Worm (Caenorhabditis elegans) whole organism, L3 larva: Measurements from ENCODE around the gene cyp-14A4.

Source experiments
- R02D3.7 ChIP-seq: fragments of 150-350 bp; optimal IDR thresholded peaks from 2 replicates; lab custom pipeline; 2014; ENCODE audit warnings: missing biosample characterization, missing genetic modification characterization
- ZK546.5 ChIP-seq: sonication (generic microtip); optimal IDR thresholded peaks from 2 replicates; lab custom pipeline; 2017; ENCODE audit warnings: missing biosample characterization, missing genetic modification characterization
- aly-2 ChIP-seq: fragments of 150-350 bp; optimal IDR thresholded peaks from 2 replicates; lab custom pipeline; 2014; ENCODE audit warnings: missing biosample characterization, missing genetic modification characterization
- ama-1 ChIP-seq: fragments of 150-350 bp; optimal IDR thresholded peaks from 2 replicates; lab custom pipeline; 2018
- ceh-16 ChIP-seq: sonication (generic microtip); optimal IDR thresholded peaks from 2 replicates; lab custom pipeline; 2017; ENCODE audit warnings: missing biosample characterization, missing genetic modification characterization
- ceh-28 ChIP-seq: fragments of 150-350 bp; optimal IDR thresholded peaks from 2 replicates; lab custom pipeline; 2014; ENCODE audit warnings: missing biosample characterization, missing genetic modification reagents, missing genetic modification characterization
- ceh-82 ChIP-seq: fragments of 150-350 bp; optimal IDR thresholded peaks from 2 replicates; lab custom pipeline; 2014; ENCODE audit warnings: missing biosample characterization, missing genetic modification characterization
- ceh-9 ChIP-seq: sonication (generic microtip); optimal IDR thresholded peaks from 2 replicates; lab custom pipeline; 2018; ENCODE audit warnings: missing biosample characterization, missing genetic modification characterization
- daf-12 ChIP-seq: fragments of 150-350 bp; optimal IDR thresholded peaks from 2 replicates; lab custom pipeline; 2014; ENCODE audit warnings: missing biosample characterization, missing genetic modification reagents, missing genetic modification characterization
- egl-27 ChIP-seq: sonication (generic microtip); optimal IDR thresholded peaks from 4 replicates; lab custom pipeline; 2017; ENCODE audit warnings: missing biosample characterization, missing genetic modification reagents, missing genetic modification characterization
- egl-5 ChIP-seq: fragments of 150-350 bp; optimal IDR thresholded peaks from 2 replicates; lab custom pipeline; 2017; ENCODE audit warnings: missing biosample characterization, missing genetic modification reagents, missing genetic modification characterization, inconsistent platforms
- elt-1 ChIP-seq: fragments of 150-350 bp; optimal IDR thresholded peaks from 2 replicates; lab custom pipeline; 2014; ENCODE audit warnings: missing biosample characterization, missing genetic modification characterization
- elt-2 ChIP-seq: sonication (generic microtip); optimal IDR thresholded peaks from 2 replicates; lab custom pipeline; 2016; ENCODE audit warnings: missing genetic modification reagents, mild to moderate bottlenecking, missing genetic modification characterization, missing compliant biosample characterization
- elt-3 ChIP-seq, 3 experiments: fragments of 150-350 bp in 1 of 3; sonication (generic microtip) in 2 of 3; optimal IDR thresholded peaks; 2 replicates in 2 of 3; 4 replicates in 1 of 3; lab custom pipeline; 2014 to 2017; ENCODE audit warnings: missing biosample characterization in 3 of 3, missing genetic modification characterization in 3 of 3
- eor-1 ChIP-seq, 2 experiments: fragments of 150-350 bp; optimal IDR thresholded peaks; 2 replicates each; lab custom pipeline; 2014 to 2018; ENCODE audit warnings: missing biosample characterization in 2 of 2, missing genetic modification characterization in 2 of 2
- fkh-10 ChIP-seq: sonication (generic microtip); optimal IDR thresholded peaks from 2 replicates; lab custom pipeline; 2017; ENCODE audit warnings: missing biosample characterization, missing genetic modification reagents, missing genetic modification characterization
- fkh-2 ChIP-seq: fragments of 150-350 bp; optimal IDR thresholded peaks from 2 replicates; lab custom pipeline; 2014; ENCODE audit warnings: missing biosample characterization, missing genetic modification reagents, missing genetic modification characterization
- fos-1 ChIP-seq: fragments of 150-350 bp; optimal IDR thresholded peaks from 2 replicates; lab custom pipeline; 2014; ENCODE audit warnings: missing biosample characterization, missing genetic modification characterization
- hmg-11 ChIP-seq: sonication (generic microtip); optimal IDR thresholded peaks from 2 replicates; lab custom pipeline; 2016; ENCODE audit warnings: missing genetic modification characterization, missing compliant biosample characterization
- jun-1 ChIP-seq: fragments of 150-350 bp; optimal IDR thresholded peaks from 2 replicates; lab custom pipeline; 2014; ENCODE audit warnings: missing biosample characterization, missing genetic modification reagents, missing genetic modification characterization
- lin-15B ChIP-seq: fragments of 150-350 bp; optimal IDR thresholded peaks from 2 replicates; lab custom pipeline; 2014; ENCODE audit warnings: missing biosample characterization, missing genetic modification characterization
- lin-39 ChIP-seq: fragments of 150-350 bp; optimal IDR thresholded peaks from 2 replicates; lab custom pipeline; 2018; ENCODE audit warnings: missing biosample characterization, missing genetic modification reagents, missing genetic modification characterization
- lsy-12 ChIP-seq: sonication (generic microtip); optimal IDR thresholded peaks from 2 replicates; lab custom pipeline; 2016; ENCODE audit warnings: mild to moderate bottlenecking, missing genetic modification characterization, missing compliant biosample characterization
- mdl-1 ChIP-seq: fragments of 150-350 bp; optimal IDR thresholded peaks from 2 replicates; lab custom pipeline; 2014; ENCODE audit warnings: missing biosample characterization, missing genetic modification characterization
- mml-1 ChIP-seq: fragments of 150-350 bp; sonication (generic microtip); optimal IDR thresholded peaks from 3 replicates; lab custom pipeline; 2014; ENCODE audit warnings: missing biosample characterization, missing genetic modification characterization
- nfya-1 ChIP-seq: sonication (generic microtip); optimal IDR thresholded peaks from 2 replicates; lab custom pipeline; 2017; ENCODE audit warnings: missing genetic modification characterization, mild to moderate bottlenecking, missing compliant biosample characterization, antibody characterized with exemption, moderate library complexity; ENCODE audit not compliant: insufficient read depth
- nhr-11 ChIP-seq: fragments of 150-350 bp; optimal IDR thresholded peaks from 2 replicates; lab custom pipeline; 2014; ENCODE audit warnings: missing biosample characterization, missing genetic modification characterization
- nhr-12 ChIP-seq: fragments of 150-350 bp; optimal IDR thresholded peaks from 2 replicates; lab custom pipeline; 2014; ENCODE audit warnings: missing biosample characterization, missing genetic modification characterization
- nhr-23 ChIP-seq: fragments of 150-350 bp; optimal IDR thresholded peaks from 2 replicates; lab custom pipeline; 2014; ENCODE audit warnings: missing biosample characterization, missing genetic modification reagents, missing genetic modification characterization
- nhr-237 ChIP-seq: fragments of 150-350 bp; optimal IDR thresholded peaks from 2 replicates; lab custom pipeline; 2014; ENCODE audit warnings: missing biosample characterization, missing genetic modification characterization
- nhr-25 ChIP-seq: sonication (generic microtip); optimal IDR thresholded peaks from 2 replicates; lab custom pipeline; 2017; ENCODE audit warnings: missing biosample characterization, missing genetic modification characterization
- nhr-28 ChIP-seq: fragments of 150-350 bp; optimal IDR thresholded peaks from 2 replicates; lab custom pipeline; 2014; ENCODE audit warnings: missing biosample characterization, missing genetic modification characterization
- nhr-43 ChIP-seq: sonication (generic microtip); optimal IDR thresholded peaks from 2 replicates; lab custom pipeline; 2016; ENCODE audit warnings: mild to moderate bottlenecking, missing genetic modification characterization, missing compliant biosample characterization; ENCODE audit not compliant: poor library complexity, severe bottlenecking
- nhr-67 ChIP-seq: fragments of 150-350 bp; optimal IDR thresholded peaks from 2 replicates; lab custom pipeline; 2014; ENCODE audit warnings: missing biosample characterization, missing genetic modification characterization
- nhr-76 ChIP-seq: fragments of 150-350 bp; sonication (generic microtip); optimal IDR thresholded peaks from 5 replicates; lab custom pipeline; 2014; ENCODE audit warnings: missing biosample characterization, missing genetic modification characterization
- nhr-77 ChIP-seq: fragments of 150-350 bp; optimal IDR thresholded peaks from 2 replicates; lab custom pipeline; 2014; ENCODE audit warnings: missing biosample characterization, missing genetic modification characterization
- pha-4 ChIP-seq: fragments of 150-350 bp; optimal IDR thresholded peaks from 2 replicates; lab custom pipeline; 2014; ENCODE audit warnings: missing biosample characterization, missing genetic modification reagents, missing genetic modification characterization
- pqm-1 ChIP-seq: fragments of 150-350 bp; optimal IDR thresholded peaks from 2 replicates; lab custom pipeline; 2017; ENCODE audit warnings: missing biosample characterization, missing genetic modification characterization, inconsistent platforms
- sea-2 ChIP-seq: fragments of 150-350 bp; sonication (generic microtip); optimal IDR thresholded peaks from 4 replicates; lab custom pipeline; 2014; ENCODE audit warnings: missing biosample characterization, missing genetic modification reagents, missing genetic modification characterization
- skn-1 ChIP-seq: fragments of 150-350 bp; optimal IDR thresholded peaks from 2 replicates; lab custom pipeline; 2014; ENCODE audit warnings: missing biosample characterization, missing genetic modification characterization
- snpc-4 ChIP-seq: fragments of 150-350 bp; optimal IDR thresholded peaks from 2 replicates; lab custom pipeline; 2014; ENCODE audit warnings: missing biosample characterization, missing genetic modification characterization
- tbx-2 ChIP-seq: sonication (generic microtip); optimal IDR thresholded peaks from 2 replicates; lab custom pipeline; 2016; ENCODE audit warnings: mild to moderate bottlenecking, missing genetic modification characterization, missing compliant biosample characterization
- unc-39 ChIP-seq: sonication (generic microtip); optimal IDR thresholded peaks from 4 replicates; lab custom pipeline; 2017; ENCODE audit warnings: missing biosample characterization, missing genetic modification characterization
- unc-62 ChIP-seq: fragments of 150-350 bp; sonication (generic microtip); optimal IDR thresholded peaks from 4 replicates; lab custom pipeline; 2014; ENCODE audit warnings: missing biosample characterization, missing genetic modification reagents, missing genetic modification characterization
- zag-1 ChIP-seq: fragments of 150-350 bp; optimal IDR thresholded peaks from 2 replicates; lab custom pipeline; 2014; ENCODE audit warnings: missing biosample characterization, missing genetic modification characterization
- ztf-11 ChIP-seq: fragments of 150-350 bp; optimal IDR thresholded peaks from 2 replicates; lab custom pipeline; 2014; ENCODE audit warnings: missing biosample characterization, missing genetic modification characterization
- ztf-4 ChIP-seq: fragments of 150-350 bp; optimal IDR thresholded peaks from 2 replicates; lab custom pipeline; 2014; ENCODE audit warnings: missing biosample characterization, missing genetic modification characterization

The cyp-14A4 gene

ce11 chrX:13306869-13307446 lies 23.0 kb upstream of the cyp-14A4 start:
- TF ChIP-seq lin-39 (tag; lab: Kevin White, UChicago) (peak; percentile 75), ceh-16 (tag; lab: Kevin White, UChicago) (no peak), fkh-10 (GFP tag; lab: Kevin White, UChicago) (peak; percentile 25), nhr-23 (no peak), ceh-82 (tag; lab: Kevin White, UChicago) (peak; percentile 64), tbx-2 (tag; lab: Kevin White, UChicago) (peak; percentile 83), unc-62 (GFP tag; lab: Kevin White, UChicago) (peak; percentile 65), snpc-4 (tag; lab: Kevin White, UChicago) (peak; percentile 36), jun-1 (tag; lab: Kevin White, UChicago) (peak; percentile 76), lin-15B (tag; lab: Kevin White, UChicago) (peak; percentile 36), nhr-67 (tag; lab: Kevin White, UChicago) (no peak), nhr-76 (tag; lab: Kevin White, UChicago) (no peak), ztf-11 (tag; lab: Kevin White, UChicago) (no peak), elt-3 (tag; optimal IDR thresholded peaks at IDR 0.05; lab: Kevin White, UChicago) (no peak), mdl-1 (tag; lab: Kevin White, UChicago) (no peak), daf-12 (tag; lab: Kevin White, UChicago) (no peak), ceh-28 (tag; lab: Kevin White, UChicago) (peak; percentile 14), ZK546.5 (tag; lab: Kevin White, UChicago) (no peak), elt-1 (tag; lab: Kevin White, UChicago) (no peak), unc-39 (no peak), nhr-237 (tag; lab: Kevin White, UChicago) (no peak), ama-1 (lab: Kevin White, UChicago) (no peak), elt-2 (tag; lab: Kevin White, UChicago) (peak; percentile 55), nhr-11 (tag; lab: Kevin White, UChicago) (no peak), pha-4 (no peak), pqm-1 (tag; lab: Kevin White, UChicago) (peak; percentile 1), skn-1 (tag; lab: Kevin White, UChicago) (peak; percentile 48), nhr-25 (tag; lab: Kevin White, UChicago) (peak; percentile 19), hmg-11 (tag; lab: Kevin White, UChicago) (no peak), fkh-2 (tag; lab: Kevin White, UChicago) (no peak), nhr-77 (tag; lab: Kevin White, UChicago) (no peak), zag-1 (tag; lab: Kevin White, UChicago) (no peak), ceh-9 (tag; lab: Kevin White, UChicago) (peak; percentile 34), aly-2 (no peak), egl-27 (tag; lab: Kevin White, UChicago) (peak; percentile 83), nhr-28 (no peak), nhr-12 (tag; lab: Kevin White, UChicago) (no peak), sea-2 (no peak), fos-1 (no peak), mml-1 (no peak), ztf-4 (tag; lab: Kevin White, UChicago) (no peak), egl-5 (peak; percentile 54), nhr-43 (tag; lab: Kevin White, UChicago) (peak; percentile 85), lsy-12 (peak; percentile 95), eor-1 (tag; optimal IDR thresholded peaks at IDR 0.05; lab: Kevin White, UChicago) (peak in 1 of 2 experiments; percentile 42), R02D3.7 (no peak), nfya-1 (tag; lab: Kevin White, UChicago) (peak; percentile 68)
